Worm (Caenorhabditis elegans) whole organism, young adult: ENCODE data around the gene F52C9.3.

Experiments
- B0336.3 ChIP-seq: fragments of 200-800 bp; sonication (Bioruptor generic); IDR thresholded peaks from 2 replicates; pipeline ENCODE4 v1.3.6; 2022; ENCODE audit warnings: missing genetic modification characterization, missing compliant biosample characterization
- C06A6.2 ChIP-seq: fragments of 200-800 bp; sonication (Bioruptor generic); conservative IDR thresholded peaks from 2 replicates; pipeline ENCODE4 v1.3.6; 2022; ENCODE audit warnings: missing genetic modification characterization, missing compliant biosample characterization
- F23B12.7 ChIP-seq: sonication (generic microtip); optimal IDR thresholded peaks from 2 replicates; lab custom pipeline; 2017; ENCODE audit warnings: missing genetic modification characterization, mild to moderate bottlenecking, missing compliant biosample characterization, antibody characterized with exemption, moderate library complexity; ENCODE audit not compliant: insufficient read depth
- F37B4.10 ChIP-seq: fragments of 200-800 bp; sonication (Bioruptor generic); IDR thresholded peaks from 2 replicates; pipeline ENCODE4 v1.3.6; 2022; ENCODE audit warnings: missing genetic modification characterization, missing compliant biosample characterization
- F49E8.2 ChIP-seq: sonication (generic microtip); optimal IDR thresholded peaks from 3 replicates; lab custom pipeline; 2017; ENCODE audit warnings: missing genetic modification characterization, mild to moderate bottlenecking, missing compliant biosample characterization, antibody characterized with exemption, moderate library complexity; ENCODE audit not compliant: insufficient read depth
- F52B5.7 ChIP-seq: sonication (generic microtip); optimal IDR thresholded peaks from 2 replicates; lab custom pipeline; 2016; ENCODE audit warnings: mild to moderate bottlenecking, missing genetic modification characterization, missing compliant biosample characterization
- K12H6.12 ChIP-seq: fragments of 200-800 bp; sonication (Bioruptor generic); optimal IDR thresholded peaks from 2 replicates; lab custom pipeline; 2018; ENCODE audit warnings: mild to moderate bottlenecking, missing genetic modification characterization, missing compliant biosample characterization
- Y53F4B.3 ChIP-seq: fragments of 200-800 bp; sonication (Bioruptor generic); IDR thresholded peaks from 2 replicates; pipeline ENCODE4 v1.3.6; 2022; ENCODE audit warnings: missing genetic modification reagents, missing genetic modification characterization, missing compliant biosample characterization
- Y53G8AR.9 ChIP-seq: fragments of 200-800 bp; sonication (Bioruptor generic); conservative IDR thresholded peaks from 2 replicates; pipeline ENCODE4 v1.3.6; 2022; ENCODE audit warnings: missing genetic modification reagents, missing genetic modification characterization, missing compliant biosample characterization
- ZK185.1 ChIP-seq: sonication (generic microtip); optimal IDR thresholded peaks from 2 replicates; lab custom pipeline; 2016; ENCODE audit warnings: mild to moderate bottlenecking, missing genetic modification characterization, missing compliant biosample characterization; ENCODE audit not compliant: poor library complexity, severe bottlenecking
- ama-1 ChIP-seq, 3 experiments: fragments of 150-350 bp in 1 of 3; sonication (generic microtip) in 2 of 3; optimal IDR thresholded peaks; 2 replicates each; lab custom pipeline; 2014 to 2018; ENCODE audit warnings: missing biosample characterization in 2 of 3, missing genetic modification characterization in 2 of 3, missing genetic modification reagents in 2 of 3
- aptf-2 ChIP-seq: fragments of 200-800 bp; sonication (Bioruptor generic); conservative IDR thresholded peaks from 2 replicates; pipeline ENCODE4 v1.3.6; 2022; ENCODE audit warnings: missing genetic modification reagents, missing genetic modification characterization, missing compliant biosample characterization
- aptf-3 ChIP-seq: fragments of 200-800 bp; sonication (Bioruptor generic); IDR thresholded peaks from 2 replicates; pipeline ENCODE4 v1.3.6; 2022; ENCODE audit warnings: missing genetic modification characterization, missing compliant biosample characterization
- atf-7 ChIP-seq: sonication (generic microtip); optimal IDR thresholded peaks from 2 replicates; lab custom pipeline; 2017; ENCODE audit warnings: mild to moderate bottlenecking, missing genetic modification characterization, missing compliant biosample characterization
- athp-1 ChIP-seq: sonication (generic microtip); optimal IDR thresholded peaks from 2 replicates; lab custom pipeline; 2017; ENCODE audit warnings: mild to moderate bottlenecking, missing genetic modification characterization, missing compliant biosample characterization
- ceh-27 ChIP-seq: fragments of 200-800 bp; sonication (Bioruptor generic); optimal IDR thresholded peaks from 2 replicates; lab custom pipeline; 2018; ENCODE audit warnings: mild to moderate bottlenecking, missing genetic modification characterization, moderate library complexity, missing compliant biosample characterization
- ceh-40 ChIP-seq: fragments of 200-800 bp; sonication (Bioruptor generic); IDR thresholded peaks from 2 replicates; pipeline ENCODE4 v1.3.6; 2022; ENCODE audit warnings: missing genetic modification characterization, missing compliant biosample characterization
- ceh-79 ChIP-seq: sonication (generic microtip); optimal IDR thresholded peaks from 2 replicates; lab custom pipeline; 2017; ENCODE audit warnings: mild to moderate bottlenecking, missing genetic modification characterization, missing compliant biosample characterization
- ceh-91 ChIP-seq: fragments of 200-800 bp; sonication (Bioruptor generic); IDR thresholded peaks from 2 replicates; pipeline ENCODE4 v1.3.6; 2022; ENCODE audit warnings: missing genetic modification reagents, missing genetic modification characterization, missing compliant biosample characterization
- dpff-1 ChIP-seq: sonication (generic microtip); optimal IDR thresholded peaks from 2 replicates; lab custom pipeline; 2017; ENCODE audit warnings: mild to moderate bottlenecking, missing genetic modification characterization, missing compliant biosample characterization
- egrh-3 ChIP-seq: fragments of 200-800 bp; sonication (Bioruptor generic); IDR thresholded peaks from 2 replicates; pipeline ENCODE4 v1.3.6; 2022; ENCODE audit warnings: missing genetic modification reagents, missing genetic modification characterization, missing compliant biosample characterization
- ets-4 ChIP-seq: fragments of 200-800 bp; sonication (Bioruptor generic); optimal IDR thresholded peaks from 2 replicates; lab custom pipeline; 2018; ENCODE audit warnings: mild to moderate bottlenecking, missing genetic modification characterization, missing compliant biosample characterization
- hlh-12 ChIP-seq: sonication (generic microtip); optimal IDR thresholded peaks from 2 replicates; lab custom pipeline; 2016; ENCODE audit warnings: missing genetic modification characterization, missing compliant biosample characterization
- hmg-1.2 ChIP-seq: fragments of 200-800 bp; sonication (Bioruptor generic); IDR thresholded peaks from 2 replicates; pipeline ENCODE4 v1.3.6; 2022; ENCODE audit warnings: missing genetic modification reagents, missing genetic modification characterization, missing compliant biosample characterization
- lin-26 ChIP-seq: fragments of 200-800 bp; sonication (Bioruptor generic); IDR thresholded peaks from 2 replicates; pipeline ENCODE4 v1.3.6; 2022; ENCODE audit warnings: missing genetic modification reagents, missing genetic modification characterization, missing compliant biosample characterization
- lin-35 ChIP-seq, 3 experiments: fragments of 150-350 bp in 2 of 3; sonication (generic microtip) in 1 of 3; optimal IDR thresholded peaks; 2 replicates each; lab custom pipeline; 2014 to 2018; ENCODE audit warnings: missing biosample characterization in 3 of 3, missing genetic modification characterization in 3 of 3, missing genetic modification reagents in 3 of 3
- lsl-1 ChIP-seq: fragments of 200-800 bp; sonication (Bioruptor generic); optimal IDR thresholded peaks from 2 replicates; lab custom pipeline; 2018; ENCODE audit warnings: mild to moderate bottlenecking, missing genetic modification characterization, moderate library complexity, missing compliant biosample characterization
- madf-10 ChIP-seq: sonication (generic microtip); optimal IDR thresholded peaks from 2 replicates; lab custom pipeline; 2016; ENCODE audit warnings: mild to moderate bottlenecking, missing genetic modification characterization, missing compliant biosample characterization
- madf-6 ChIP-seq: fragments of 200-800 bp; sonication (Bioruptor generic); IDR thresholded peaks from 2 replicates; pipeline ENCODE4 v1.3.6; 2022; ENCODE audit warnings: missing genetic modification reagents, missing genetic modification characterization, missing compliant biosample characterization
- madf-8 ChIP-seq: fragments of 200-800 bp; sonication (Bioruptor generic); conservative IDR thresholded peaks from 2 replicates; pipeline ENCODE4 v1.3.6; 2022; ENCODE audit warnings: missing genetic modification reagents, missing genetic modification characterization, missing compliant biosample characterization
- mcd-1 ChIP-seq: fragments of 200-800 bp; sonication (Bioruptor generic); IDR thresholded peaks from 2 replicates; pipeline ENCODE4 v1.3.6; 2022; ENCODE audit warnings: missing genetic modification reagents, missing genetic modification characterization, missing compliant biosample characterization
- mxl-1 ChIP-seq: sonication (generic microtip); optimal IDR thresholded peaks from 2 replicates; lab custom pipeline; 2016; ENCODE audit warnings: missing genetic modification characterization, missing compliant biosample characterization
- nfya-1 ChIP-seq: sonication (generic microtip); optimal IDR thresholded peaks from 2 replicates; lab custom pipeline; 2017; ENCODE audit warnings: antibody characterized with exemption, missing compliant biosample characterization, missing genetic modification characterization, borderline replicate concordance; ENCODE audit not compliant: insufficient read depth
- nhr-179 ChIP-seq: sonication (generic microtip); optimal IDR thresholded peaks from 2 replicates; lab custom pipeline; 2016; ENCODE audit warnings: mild to moderate bottlenecking, missing genetic modification characterization, missing compliant biosample characterization
- nhr-27 ChIP-seq: fragments of 200-800 bp; sonication (Bioruptor generic); optimal IDR thresholded peaks from 2 replicates; lab custom pipeline; 2018; ENCODE audit warnings: mild to moderate bottlenecking, missing genetic modification characterization, moderate library complexity, missing compliant biosample characterization
- nhr-80 ChIP-seq: sonication (generic microtip); optimal IDR thresholded peaks from 2 replicates; lab custom pipeline; 2016; ENCODE audit warnings: missing genetic modification characterization, missing compliant biosample characterization
- repo-1 ChIP-seq: sonication (generic microtip); optimal IDR thresholded peaks from 2 replicates; lab custom pipeline; 2017; ENCODE audit warnings: mild to moderate bottlenecking, missing genetic modification characterization, missing compliant biosample characterization
- sea-2 ChIP-seq: fragments of 200-800 bp; sonication (Bioruptor generic); IDR thresholded peaks from 2 replicates; pipeline ENCODE4 v1.3.6; 2022; ENCODE audit warnings: missing genetic modification characterization, missing compliant biosample characterization
- tbp1 ChIP-seq: fragments of 200-800 bp; sonication (Bioruptor generic); optimal IDR thresholded peaks from 2 replicates; lab custom pipeline; 2018; ENCODE audit warnings: mild to moderate bottlenecking, missing genetic modification characterization, missing compliant biosample characterization
- tlf-1 ChIP-seq: fragments of 200-800 bp; sonication (Bioruptor generic); optimal IDR thresholded peaks from 2 replicates; lab custom pipeline; 2018; ENCODE audit warnings: mild to moderate bottlenecking, missing genetic modification characterization, missing compliant biosample characterization
- unc-62 ChIP-seq: fragments of 150-350 bp; optimal IDR thresholded peaks from 2 replicates; lab custom pipeline; 2014; ENCODE audit warnings: missing biosample characterization, missing genetic modification reagents, missing genetic modification characterization
- xnd-1 ChIP-seq: sonication (generic microtip); optimal IDR thresholded peaks from 2 replicates; lab custom pipeline; 2016; ENCODE audit warnings: missing genotype, missing genetic modification reagents, missing genetic modification characterization, missing compliant biosample characterization

The F52C9.3 gene

DNA sequence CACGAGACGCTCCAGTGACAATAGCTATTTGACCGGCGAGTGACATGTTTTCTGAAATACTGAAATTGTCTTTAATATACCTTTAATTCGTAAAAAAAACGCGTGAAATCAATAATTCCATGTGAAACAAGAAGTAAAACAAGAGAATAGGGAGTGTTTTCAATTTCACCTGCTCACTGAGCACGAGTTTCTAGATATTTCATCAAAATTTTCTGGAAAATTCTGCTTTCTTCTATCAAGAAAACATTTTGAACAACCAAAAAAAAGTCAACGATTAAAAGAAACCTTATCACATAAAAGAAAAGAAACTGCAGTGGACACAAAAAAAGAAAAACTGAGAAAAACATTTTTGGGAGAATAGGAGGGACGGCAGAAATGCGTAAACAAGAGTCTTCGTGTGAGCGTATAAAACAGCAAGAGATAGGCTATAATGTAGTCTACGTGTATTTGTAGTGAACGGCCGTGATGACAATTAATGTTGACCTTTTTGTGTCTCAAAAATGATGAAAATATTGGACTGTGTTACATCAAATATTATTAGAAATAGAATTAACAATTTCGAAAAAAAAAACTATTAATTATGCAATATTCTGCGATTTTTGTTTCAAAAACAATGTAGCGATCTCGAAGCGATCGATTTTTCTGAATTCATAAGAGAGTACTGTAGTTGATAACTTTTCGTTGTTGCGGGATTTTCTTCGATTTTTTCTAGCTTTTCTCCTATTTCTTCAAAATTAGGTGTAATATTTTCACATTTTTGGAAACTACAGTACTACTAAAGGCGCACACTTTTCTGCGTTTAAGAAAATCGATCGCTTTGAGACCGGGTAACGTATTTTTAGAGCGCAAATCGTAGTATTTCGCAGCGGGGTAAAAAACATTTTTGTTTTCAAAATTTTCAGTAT, 46.6 kb downstream of the F52C9.3 start, which contains the start of gene dhs-9 (continued):
- TF ChIP-seq F52B5.7 (tag; lab: Kevin White, UChicago): no peak
- no peak for TF ChIP-seq C06A6.2 (GFP tag; lab: Robert Waterston, UW)
- TF ChIP-seq hlh-12: no peak
- no peak for TF ChIP-seq mxl-1 (tag; lab: Kevin White, UChicago)
- TF ChIP-seq repo-1: peak; percentile 68
- TF ChIP-seq atf-7 (tag; lab: Kevin White, UChicago): no peak
- TF ChIP-seq ceh-27 (GFP tag; lab: Kevin White, UChicago): no peak
- no peak for TF ChIP-seq unc-62 (GFP tag; lab: Kevin White, UChicago)
- no peak for TF ChIP-seq nhr-27 (tag; lab: Kevin White, UChicago)
- no peak for TF ChIP-seq F49E8.2 (tag; lab: Kevin White, UChicago)
- TF ChIP-seq nhr-80 (tag; lab: Kevin White, UChicago): peak; percentile 51
- TF ChIP-seq Y53G8AR.9: peak; percentile 62
- TF ChIP-seq xnd-1: no peak
- no peak for TF ChIP-seq ama-1 (optimal IDR thresholded peaks at IDR 0.05; lab: Kevin White, UChicago)
- TF ChIP-seq ama-1 (GFP tag; optimal IDR thresholded peaks at IDR 0.05; lab: Kevin White, UChicago): no peak
- no peak for TF ChIP-seq madf-6

DNA sequence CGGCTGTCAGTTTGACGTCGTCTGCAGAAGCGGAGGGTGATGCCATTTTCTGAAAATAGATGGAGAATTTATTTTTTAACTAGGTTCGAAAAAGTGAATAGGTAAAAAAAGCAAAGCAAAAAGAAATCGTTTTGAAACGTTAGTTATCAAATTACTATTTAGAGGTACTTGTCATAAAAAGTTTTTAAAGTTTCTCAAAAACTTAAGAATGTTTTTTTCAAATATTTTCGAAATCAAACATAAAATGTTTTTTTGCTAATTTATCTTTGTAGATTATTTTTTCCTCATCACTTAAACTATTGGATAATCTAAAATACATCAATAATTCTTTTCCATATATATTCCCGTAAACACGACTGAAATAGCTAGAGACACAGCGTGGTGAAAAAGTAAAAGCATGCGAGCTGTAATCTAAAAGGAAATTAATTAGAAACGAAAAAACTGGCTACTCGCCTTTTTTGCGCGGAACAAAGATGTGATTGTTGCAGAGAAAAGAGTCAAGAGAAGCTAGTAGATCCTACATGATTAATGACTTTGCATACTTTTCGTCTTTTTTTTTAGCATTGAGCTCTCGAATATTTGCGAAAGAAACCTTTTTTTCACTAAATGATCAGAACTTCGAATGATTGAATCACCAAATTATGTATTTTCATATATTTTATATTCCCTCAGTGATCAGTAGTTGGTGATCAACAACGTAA, 49.7 kb downstream of the F52C9.3 start, which contains the start of gene szy-2:
szy-2 (minus strand) TSS at position 51 of the 701 bp plus-strand sequence.
- TF ChIP-seq hmg-1.2 (GFP tag; lab: Robert Waterston, UW) (no peak), ceh-79 (tag; lab: Kevin White, UChicago) (no peak), hlh-12 (no peak), F37B4.10 (no peak), lin-35 (GFP tag; optimal IDR thresholded peaks at IDR 0.05; lab: Kevin White, UChicago) (no peak)

DNA sequence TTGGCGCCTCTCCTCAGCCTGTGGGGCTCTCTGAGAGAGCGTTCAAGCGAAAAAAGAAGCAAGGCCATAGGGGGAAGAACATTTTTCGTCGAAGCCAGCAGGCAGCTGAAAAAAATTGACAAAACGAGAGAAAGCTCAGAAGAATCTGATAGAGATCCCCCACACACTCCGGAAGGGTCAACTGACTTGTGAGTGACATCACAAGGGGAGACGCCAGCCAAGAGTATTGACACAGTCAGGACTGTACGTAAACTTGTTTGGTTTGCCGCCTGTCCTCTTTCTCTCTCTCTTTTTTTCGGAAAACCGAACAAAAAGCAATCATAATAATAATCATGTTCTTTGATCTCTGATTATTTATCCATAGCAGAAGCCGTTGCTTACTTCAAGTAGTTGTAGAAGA, 51.2 kb downstream of the F52C9.3 start:
- TF ChIP-seq madf-8 (GFP tag; lab: Robert Waterston, UW): no peak
- no peak for TF ChIP-seq ceh-79 (tag; lab: Kevin White, UChicago)
- no peak for TF ChIP-seq egrh-3 (GFP tag; lab: Robert Waterston, UW)
- no peak for TF ChIP-seq tbp1 (GFP tag; lab: Kevin White, UChicago)
- TF ChIP-seq nfya-1 (tag; lab: Kevin White, UChicago): no peak
- TF ChIP-seq aptf-2: no peak
- no peak for TF ChIP-seq dpff-1 (tag; lab: Kevin White, UChicago)
- no peak for TF ChIP-seq nhr-179 (tag; lab: Kevin White, UChicago)
- TF ChIP-seq Y53F4B.3 (GFP tag; lab: Robert Waterston, UW): no peak
- TF ChIP-seq ets-4: no peak
- TF ChIP-seq F23B12.7 (tag; lab: Kevin White, UChicago): no peak
- no peak for TF ChIP-seq unc-62 (GFP tag; lab: Kevin White, UChicago)
- no peak for TF ChIP-seq tlf-1 (GFP tag; lab: Kevin White, UChicago)
- TF ChIP-seq lin-26 (GFP tag; lab: Robert Waterston, UW): no peak
- no peak for TF ChIP-seq ama-1 (optimal IDR thresholded peaks at IDR 0.05; lab: Kevin White, UChicago)
- no peak for TF ChIP-seq ama-1 (GFP tag; optimal IDR thresholded peaks at IDR 0.05; lab: Kevin White, UChicago)
- TF ChIP-seq sea-2: no peak
- no peak for TF ChIP-seq ZK185.1
- 0 out of 2 replicates have a peak, but pooled peaks have one; percentile 17 for TF ChIP-seq mcd-1 (GFP tag; lab: Robert Waterston, UW)
- TF ChIP-seq nhr-80 (tag; lab: Kevin White, UChicago): peak; percentile 19
- peak; percentile 9 for TF ChIP-seq ceh-27 (GFP tag; lab: Kevin White, UChicago)
- TF ChIP-seq K12H6.12 (tag; lab: Kevin White, UChicago): no peak
- TF ChIP-seq lsl-1 (GFP tag; lab: Kevin White, UChicago): no peak
- no peak for TF ChIP-seq ceh-40 (GFP tag; lab: Robert Waterston, UW)
- TF ChIP-seq aptf-3 (GFP tag; lab: Robert Waterston, UW): no peak
- TF ChIP-seq madf-10: no peak
- TF ChIP-seq B0336.3 (GFP tag; lab: Robert Waterston, UW): 0 out of 2 replicates have a peak, but pooled peaks have one; percentile 24
- TF ChIP-seq ceh-91 (GFP tag; lab: Robert Waterston, UW): no peak
- no peak for TF ChIP-seq Y53G8AR.9
- TF ChIP-seq athp-1 (tag; lab: Kevin White, UChicago): no peak
